Worm (Caenorhabditis elegans) whole organism, L3 larva: ENCODE measurements around the gene F35D11.3.

Experiments used
- egl-27 ChIP-seq: sonication (generic microtip); optimal IDR thresholded peaks from 4 replicates; lab custom pipeline; 2017; ENCODE audit warnings: missing biosample characterization, missing genetic modification reagents, missing genetic modification characterization
- unc-62 ChIP-seq: fragments of 150-350 bp; sonication (generic microtip); optimal IDR thresholded peaks from 4 replicates; lab custom pipeline; 2014; ENCODE audit warnings: missing biosample characterization, missing genetic modification reagents, missing genetic modification characterization

DNA sequence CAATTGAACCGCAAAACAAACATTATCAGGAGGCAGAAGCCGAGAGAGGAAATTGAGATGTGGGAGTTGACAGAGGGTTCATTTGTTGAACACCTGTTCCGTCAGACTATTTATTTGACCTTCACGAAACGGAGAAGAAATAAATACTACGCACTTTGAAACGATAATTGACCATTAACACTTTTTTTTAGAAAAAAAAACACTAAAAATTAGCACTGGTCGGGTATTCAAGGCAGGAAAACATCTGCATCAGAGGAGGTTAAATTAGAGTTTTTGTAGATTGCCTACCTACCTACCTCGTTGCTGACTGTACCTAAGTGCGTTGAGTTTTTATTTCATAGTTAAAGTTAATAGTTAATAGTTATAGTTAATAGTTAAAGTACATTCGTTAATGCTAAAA is 41.9 kb downstream of the F35D11.3 start:
- TF ChIP-seq egl-27 (tag; lab: Kevin White, UChicago) (no peak), unc-62 (GFP tag; lab: Kevin White, UChicago) (no peak)
